Worm (Caenorhabditis elegans) whole organism, early embryonic: ENCODE results near the gene pha-1.

ENCODE experiments used
- B0310.2 ChIP-seq: sonication (generic microtip); optimal IDR thresholded peaks from 2 replicates; lab custom pipeline; 2016; ENCODE audit warnings: mild to moderate bottlenecking, missing genetic modification characterization, missing compliant biosample characterization
- F13C5.2 ChIP-seq: sonication (generic microtip); optimal IDR thresholded peaks from 2 replicates; lab custom pipeline; 2017; ENCODE audit warnings: mild to moderate bottlenecking, missing genetic modification characterization, inconsistent platforms, missing compliant biosample characterization
- aly-1 ChIP-seq: sonication (generic microtip); optimal IDR thresholded peaks from 2 replicates; lab custom pipeline; 2016; ENCODE audit warnings: missing genetic modification characterization, missing compliant biosample characterization
- ama-1 ChIP-seq: fragments of 150-350 bp; optimal IDR thresholded peaks from 2 replicates; lab custom pipeline; 2014
- ceh-13 ChIP-seq: fragments of 200-800 bp; sonication (Bioruptor generic); optimal IDR thresholded peaks from 2 replicates; lab custom pipeline; 2018; ENCODE audit warnings: mild to moderate bottlenecking, missing genetic modification characterization, missing compliant biosample characterization
- ceh-36 ChIP-seq: sonication (generic microtip); optimal IDR thresholded peaks from 2 replicates; lab custom pipeline; 2016; ENCODE audit warnings: missing genetic modification characterization, inconsistent platforms, missing compliant biosample characterization
- ets-7 ChIP-seq: sonication (generic microtip); optimal IDR thresholded peaks from 2 replicates; lab custom pipeline; 2016; ENCODE audit warnings: missing genotype, missing genetic modification characterization, missing compliant biosample characterization
- flt-1 ChIP-seq: fragments of 200-800 bp; sonication (Bioruptor generic); IDR thresholded peaks from 2 replicates; pipeline ENCODE4 v1.3.6; 2022; ENCODE audit warnings: missing genetic modification characterization, missing compliant biosample characterization
- hmbx-1 ChIP-seq: sonication (generic microtip); optimal IDR thresholded peaks from 2 replicates; lab custom pipeline; 2016; ENCODE audit warnings: mild to moderate bottlenecking, missing genetic modification characterization, missing compliant biosample characterization
- hmg-4 ChIP-seq: fragments of 200-800 bp; sonication (Bioruptor generic); optimal IDR thresholded peaks from 2 replicates; lab custom pipeline; 2018; ENCODE audit warnings: mild to moderate bottlenecking, missing genetic modification characterization, missing compliant biosample characterization
- hnd-1 ChIP-seq: sonication (generic microtip); optimal IDR thresholded peaks from 2 replicates; lab custom pipeline; 2016; ENCODE audit warnings: missing genetic modification characterization, missing compliant biosample characterization
- pes-1 ChIP-seq: fragments of 200-800 bp; sonication (Bioruptor generic); IDR thresholded peaks from 2 replicates; pipeline ENCODE4 v1.3.6; 2022; ENCODE audit warnings: missing genetic modification reagents, missing genetic modification characterization, missing compliant biosample characterization
- scrt-1 ChIP-seq: fragments of 200-800 bp; sonication (Bioruptor generic); IDR thresholded peaks from 2 replicates; pipeline ENCODE4 v1.3.6; 2022; ENCODE audit warnings: missing genetic modification characterization, missing compliant biosample characterization
- sea-1 ChIP-seq: fragments of 200-800 bp; sonication (Bioruptor generic); conservative IDR thresholded peaks from 2 replicates; pipeline ENCODE4 v1.3.6; 2022; ENCODE audit warnings: missing genetic modification characterization, missing compliant biosample characterization
- tbx-11 ChIP-seq: fragments of 200-800 bp; sonication (Bioruptor generic); IDR thresholded peaks from 2 replicates; pipeline ENCODE4 v1.3.6; 2022; ENCODE audit warnings: missing genetic modification characterization, missing compliant biosample characterization
- tbx-37 ChIP-seq: fragments of 200-800 bp; sonication (Bioruptor generic); conservative IDR thresholded peaks from 2 replicates; pipeline ENCODE4 v1.3.6; 2022; ENCODE audit warnings: missing genetic modification reagents, missing genetic modification characterization, missing compliant biosample characterization
- tra-4 ChIP-seq: sonication (generic microtip); optimal IDR thresholded peaks from 2 replicates; lab custom pipeline; 2017; ENCODE audit warnings: missing genetic modification characterization, missing compliant biosample characterization

Gene pha-1

DNA sequence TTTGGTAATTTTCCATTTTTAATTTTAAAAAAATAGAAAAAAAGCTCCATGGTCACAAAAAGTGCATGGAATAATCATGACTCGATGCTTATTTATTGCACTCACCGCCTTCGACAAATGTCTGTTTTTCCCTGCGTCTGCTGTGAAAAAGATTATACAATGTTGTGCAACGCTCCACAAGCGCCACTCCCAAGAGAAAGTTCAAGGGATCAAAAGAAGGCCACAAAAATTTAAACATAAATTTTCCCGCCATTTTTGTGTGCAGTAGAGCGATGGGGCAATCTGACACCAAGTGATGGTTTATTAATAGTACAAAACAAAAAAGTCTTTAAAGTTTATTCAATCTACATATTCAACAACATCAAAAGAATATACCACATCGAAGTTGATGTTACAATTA, 7.3 kb downstream of the pha-1 start, which contains the start of gene fbxa-128:
Gene fbxa-128, minus strand, starts transcription at position 192 of the 400 bp plus-strand sequence.
- TF ChIP-seq tbx-11 (GFP tag; lab: Robert Waterston, UW) (no peak), flt-1 (GFP tag; lab: Robert Waterston, UW) (no peak), aly-1 (tag; lab: Kevin White, UChicago) (no peak)

ce11 chrIII:11141791-11142490, 10.4 kb downstream of the pha-1 start, which contains the start of the genes Y47D3A.1 and pola-1:
TSS of gene Y47D3A.1 (minus strand) at chrIII:11141841.
TSS of gene pola-1 (plus strand) at chrIII:11142448.
- TF ChIP-seq sea-1 (no peak), scrt-1 (GFP tag; lab: Robert Waterston, UW) (0 out of 2 replicates have a peak, but pooled peaks have one; percentile 48), pes-1 (peak; percentile 64), ets-7 (tag; lab: Kevin White, UChicago) (no peak), tbx-11 (GFP tag; lab: Robert Waterston, UW) (no peak), F13C5.2 (tag; lab: Kevin White, UChicago) (peak; percentile 25), B0310.2 (tag; lab: Kevin White, UChicago) (no peak), flt-1 (GFP tag; lab: Robert Waterston, UW) (peak; percentile 47; the same call in 1 of the 2 replicates), hmbx-1 (tag; lab: Kevin White, UChicago) (peak; percentile 2), hnd-1 (tag; lab: Kevin White, UChicago) (no peak), hmg-4 (GFP tag; lab: Kevin White, UChicago) (no peak), tbx-37 (GFP tag; lab: Robert Waterston, UW) (peak; percentile 42; the same call in 1 of the 2 replicates), tra-4 (no peak), ceh-13 (GFP tag; lab: Kevin White, UChicago) (no peak), ceh-36 (no peak), ama-1 (lab: Kevin White, UChicago) (no peak), aly-1 (tag; lab: Kevin White, UChicago) (no peak)

ce11 chrIII:11142908-11143307, 11.3 kb downstream of the pha-1 start:
- TF ChIP-seq scrt-1 (GFP tag; lab: Robert Waterston, UW) (0 out of 2 replicates have a peak, but pooled peaks have one; percentile 43), ceh-13 (GFP tag; lab: Kevin White, UChicago) (no peak), tra-4 (no peak)

DNA sequence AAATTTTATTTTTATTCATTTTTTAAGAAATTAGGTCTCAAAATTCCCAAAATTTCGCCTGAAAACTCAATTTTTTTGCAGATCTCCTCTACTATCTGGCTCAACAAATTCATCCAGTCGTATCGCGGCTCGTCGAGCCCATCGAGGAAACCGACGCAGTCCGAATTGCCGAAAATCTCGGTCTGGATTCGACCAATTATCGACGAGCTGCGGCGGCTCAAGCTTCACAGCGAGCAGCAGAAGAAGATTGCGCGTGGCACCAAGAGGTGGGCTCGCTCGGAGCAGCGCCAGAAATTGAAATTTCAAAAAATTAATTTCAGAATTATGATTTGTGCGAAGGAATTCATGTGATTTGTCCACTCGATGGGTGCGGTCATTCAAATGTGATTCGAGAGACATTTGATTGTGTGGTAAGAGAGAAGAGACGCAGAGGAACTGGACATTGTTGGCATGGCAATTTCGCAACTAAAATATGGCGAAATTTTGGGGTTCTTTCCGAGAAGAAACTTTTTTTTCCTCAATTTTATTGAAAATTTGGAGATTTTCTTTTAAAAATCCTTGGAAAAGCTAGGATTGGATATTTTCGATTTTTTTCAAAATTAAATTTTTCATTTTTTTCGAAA, 17.8 kb downstream of the pha-1 start:
- TF ChIP-seq tbx-37 (GFP tag; lab: Robert Waterston, UW) (no peak), ceh-13 (GFP tag; lab: Kevin White, UChicago) (no peak), ama-1 (lab: Kevin White, UChicago) (no peak), tra-4 (no peak), hmbx-1 (tag; lab: Kevin White, UChicago) (no peak)

- TF ChIP-seq ets-7 (tag; lab: Kevin White, UChicago) (no peak), pes-1 (no peak), hnd-1 (tag; lab: Kevin White, UChicago) (no peak), hmg-4 (GFP tag; lab: Kevin White, UChicago) (no peak), scrt-1 (GFP tag; lab: Robert Waterston, UW) (no peak), flt-1 (GFP tag; lab: Robert Waterston, UW) (no peak), B0310.2 (tag; lab: Kevin White, UChicago) (no peak), F13C5.2 (tag; lab: Kevin White, UChicago) (no peak)
Observed at ce11 chrIII:11154527-11154926, 23.0 kb downstream of the pha-1 start, which contains the start of gene cku-70. TSS of gene cku-70 (plus strand) at chrIII:11154827.

ce11 chrIII:11157099-11157498, 25.5 kb downstream of the pha-1 start, which contains the start of gene Y47D3A.31:
TSS of gene Y47D3A.31 (minus strand) at chrIII:11157199.
- no peak for TF ChIP-seq scrt-1 (GFP tag; lab: Robert Waterston, UW)
- no peak for TF ChIP-seq flt-1 (GFP tag; lab: Robert Waterston, UW)
- TF ChIP-seq pes-1, result no peak
- TF ChIP-seq hmg-4 (GFP tag; lab: Kevin White, UChicago), result no peak
- no peak for TF ChIP-seq hnd-1 (tag; lab: Kevin White, UChicago)
- TF ChIP-seq ceh-13 (GFP tag; lab: Kevin White, UChicago), result no peak
- TF ChIP-seq hmbx-1 (tag; lab: Kevin White, UChicago), result no peak
- TF ChIP-seq ceh-36, result no peak
- TF ChIP-seq sea-1, result no peak
- no peak for TF ChIP-seq tra-4
- TF ChIP-seq B0310.2 (tag; lab: Kevin White, UChicago), result no peak
- no peak for TF ChIP-seq tbx-11 (GFP tag; lab: Robert Waterston, UW)
- no peak for TF ChIP-seq tbx-37 (GFP tag; lab: Robert Waterston, UW)
- no peak for TF ChIP-seq aly-1 (tag; lab: Kevin White, UChicago)
- TF ChIP-seq F13C5.2 (tag; lab: Kevin White, UChicago), result no peak
- no peak for TF ChIP-seq ets-7 (tag; lab: Kevin White, UChicago)
- no peak for TF ChIP-seq ama-1 (lab: Kevin White, UChicago)

ce11 chrIII:11157916-11158315, 26.3 kb downstream of the pha-1 start:
- TF ChIP-seq F13C5.2 (tag; lab: Kevin White, UChicago), result no peak
- no peak for TF ChIP-seq scrt-1 (GFP tag; lab: Robert Waterston, UW)
- no peak for TF ChIP-seq B0310.2 (tag; lab: Kevin White, UChicago)
- no peak for TF ChIP-seq ama-1 (lab: Kevin White, UChicago)
- no peak for TF ChIP-seq ceh-36
- TF ChIP-seq hmbx-1 (tag; lab: Kevin White, UChicago), result no peak
